Worm (Caenorhabditis elegans): ENCODE measurements around the gene R160.5.

The R160.5 gene

DNA sequence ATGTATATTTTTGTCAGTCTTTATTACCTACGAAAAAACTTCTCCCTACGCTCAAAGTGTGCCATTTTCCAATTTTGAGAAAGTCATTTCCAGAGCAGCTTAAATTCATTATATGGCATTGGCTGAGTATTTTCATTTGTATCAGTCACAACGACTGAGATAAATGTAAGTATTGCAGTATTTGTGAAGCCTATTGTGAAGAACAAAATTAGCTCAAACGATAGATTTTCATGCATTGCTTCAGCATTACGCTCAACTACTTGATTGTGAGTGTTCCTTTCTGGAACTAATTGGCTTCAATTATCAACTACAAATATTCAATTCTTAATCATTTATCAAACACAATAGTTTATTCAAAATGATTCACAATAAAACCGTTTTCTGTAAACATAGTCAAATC, 7.0 kb upstream of the R160.5 start, which contains the start of gene R160.12:
Gene R160.12 (minus strand): TSS at position 101 of the 400 bp plus-strand sequence.
- no peak for TF ChIP-seq duxl-1 (tag; optimal IDR thresholded peaks at IDR 0.05; ENCODE audit: poor library complexity)

DNA sequence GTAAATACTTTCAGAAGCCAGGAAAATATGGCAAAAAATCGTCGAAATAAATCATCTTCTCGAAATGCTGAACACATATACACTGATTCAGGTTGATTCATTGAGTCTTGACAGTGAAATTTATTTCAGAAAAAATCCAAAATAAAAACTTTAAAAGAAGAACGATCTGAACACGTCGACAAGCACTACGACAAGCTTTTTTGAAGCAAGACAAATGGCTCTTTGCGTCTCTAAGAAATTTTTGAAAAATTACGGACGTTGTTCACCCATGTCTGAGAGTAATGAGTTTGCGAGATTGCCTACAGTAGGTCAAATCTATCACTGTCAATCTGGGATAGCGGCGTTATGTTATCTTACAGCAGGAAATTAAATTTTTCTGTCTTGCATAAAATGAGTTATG, 6.1 kb upstream of the R160.5 start, which contains the start of gene R160.2:
Gene R160.2 (minus strand): TSS at position 101 of the 400 bp plus-strand sequence.
- no peak for TF ChIP-seq dve-1 (tag; optimal IDR thresholded peaks at IDR 0.05; ENCODE audit: insufficient read depth)
- no peak for TF ChIP-seq ceh-32 (tag; optimal IDR thresholded peaks at IDR 0.05; ENCODE audit: poor library complexity)
- TF ChIP-seq ceh-28 (tag; optimal IDR thresholded peaks at IDR 0.05) = no peak
- TF ChIP-seq zip-11 (GFP tag; IDR thresholded peaks at IDR 0.05) = no peak
- TF ChIP-seq F37D6.2 (tag; optimal IDR thresholded peaks at IDR 0.05) = no peak
- no peak for TF ChIP-seq F44E2.7 (GFP tag; IDR thresholded peaks at IDR 0.05)
- TF ChIP-seq attf-4 (tag; optimal IDR thresholded peaks at IDR 0.05) = no peak
- TF ChIP-seq nhr-28 (tag; optimal IDR thresholded peaks at IDR 0.05) = no peak
- no peak for TF ChIP-seq nhr-48 (tag; optimal IDR thresholded peaks at IDR 0.05)
- no peak for TF ChIP-seq lin-38 (GFP tag; IDR thresholded peaks at IDR 0.05)
- no peak for TF ChIP-seq nhr-237 (tag; optimal IDR thresholded peaks at IDR 0.05)
- no peak for TF ChIP-seq lin-15B (tag; optimal IDR thresholded peaks at IDR 0.05)
- TF ChIP-seq egl-43 (GFP tag; IDR thresholded peaks at IDR 0.05) = no peak
- no peak for TF ChIP-seq snpc-1.2 (GFP tag; IDR thresholded peaks at IDR 0.05)
- TF ChIP-seq gei-8 (GFP tag; optimal IDR thresholded peaks at IDR 0.05) = no peak
- no peak for TF ChIP-seq dmd-9 (GFP tag; IDR thresholded peaks at IDR 0.05)
- no peak for TF ChIP-seq nhr-11 (tag; optimal IDR thresholded peaks at IDR 0.05)
- no peak for TF ChIP-seq arid-1 (GFP tag; conservative IDR thresholded peaks at IDR 0.05)

DNA sequence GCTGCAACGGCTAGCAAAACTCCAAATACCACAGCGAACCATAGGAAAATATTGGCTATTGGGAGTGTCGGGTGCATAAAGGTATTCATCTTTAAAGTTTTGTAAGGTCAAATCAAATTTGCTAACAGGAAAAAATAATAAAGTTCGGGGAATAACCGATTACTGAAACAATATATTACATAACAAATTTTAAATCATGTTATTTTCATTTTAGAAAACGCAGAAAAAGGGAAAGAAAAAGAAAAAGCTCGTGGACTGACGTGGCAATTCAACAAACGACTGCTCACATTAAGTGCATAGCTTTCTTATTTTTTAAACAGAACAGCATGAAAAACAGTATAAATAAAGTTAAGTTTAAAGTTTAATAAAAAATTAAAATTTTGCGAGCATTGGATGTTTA, 2.5 kb upstream of the R160.5 start, which contains the start of gene R160.6:
Gene R160.6 (minus strand): TSS at position 101 of the 400 bp plus-strand sequence.
- TF ChIP-seq arid-1 (GFP tag; conservative IDR thresholded peaks at IDR 0.05) (no peak), Y5F2A.4 (GFP tag; optimal IDR thresholded peaks at IDR 0.05) (no peak), T26A8.4 (GFP tag; IDR thresholded peaks at IDR 0.05) (no peak), dmd-8 (GFP tag; IDR thresholded peaks at IDR 0.05) (no peak), Y48G9A.11 (GFP tag; IDR thresholded peaks at IDR 0.05) (no peak), snpc-1.2 (GFP tag; IDR thresholded peaks at IDR 0.05) (no peak), vab-7 (GFP tag; IDR thresholded peaks at IDR 0.05) (no peak), tag-97 (GFP tag; IDR thresholded peaks at IDR 0.05) (no peak), dmd-9 (GFP tag; IDR thresholded peaks at IDR 0.05) (no peak), nhr-6 (tag; optimal IDR thresholded peaks at IDR 0.05) (no peak), fkh-10 (GFP tag; optimal IDR thresholded peaks at IDR 0.05) (no peak), ceh-62 (tag; optimal IDR thresholded peaks at IDR 0.05) (no peak), daf-8 (GFP tag; IDR thresholded peaks at IDR 0.05) (no peak), mep-1 (tag; optimal IDR thresholded peaks at IDR 0.05) (no peak)

DNA sequence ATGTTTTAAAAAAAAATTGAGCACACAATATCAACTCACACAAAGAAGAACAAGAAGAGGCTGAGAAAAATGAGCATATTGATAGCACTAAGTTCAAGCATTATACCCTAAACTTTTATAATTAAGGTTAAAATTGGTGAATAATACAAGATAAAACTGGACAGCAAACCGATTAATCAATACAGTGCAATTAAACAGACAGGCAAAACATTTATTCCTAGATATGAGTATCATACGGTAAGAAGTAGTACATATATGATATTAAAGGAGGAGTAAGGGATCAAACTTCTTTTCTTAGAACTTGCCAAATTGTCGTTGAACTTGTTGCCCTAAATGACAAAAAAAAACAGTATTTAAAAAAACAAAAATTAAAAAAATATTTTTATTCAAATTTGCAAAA, 1.3 kb upstream of the R160.5 start, which contains the start of gene R160.14:
Gene R160.14 (minus strand): TSS at position 101 of the 400 bp plus-strand sequence.
- no peak for TF ChIP-seq lin-29 (GFP tag; IDR thresholded peaks at IDR 0.05)
- TF ChIP-seq nhr-102 (tag; optimal IDR thresholded peaks at IDR 0.05) = no peak
- TF ChIP-seq nhr-77 (tag; optimal IDR thresholded peaks at IDR 0.05) = no peak
- peak in 1 of 2 experiments; percentile 48 for TF ChIP-seq unc-62 (GFP tag; optimal IDR thresholded peaks at IDR 0.05 in 1 of 2)
- no peak for TF ChIP-seq unc-62 (tag; optimal IDR thresholded peaks at IDR 0.05)
- TF ChIP-seq ZK337.2 (GFP tag; IDR thresholded peaks at IDR 0.05) = no peak

DNA sequence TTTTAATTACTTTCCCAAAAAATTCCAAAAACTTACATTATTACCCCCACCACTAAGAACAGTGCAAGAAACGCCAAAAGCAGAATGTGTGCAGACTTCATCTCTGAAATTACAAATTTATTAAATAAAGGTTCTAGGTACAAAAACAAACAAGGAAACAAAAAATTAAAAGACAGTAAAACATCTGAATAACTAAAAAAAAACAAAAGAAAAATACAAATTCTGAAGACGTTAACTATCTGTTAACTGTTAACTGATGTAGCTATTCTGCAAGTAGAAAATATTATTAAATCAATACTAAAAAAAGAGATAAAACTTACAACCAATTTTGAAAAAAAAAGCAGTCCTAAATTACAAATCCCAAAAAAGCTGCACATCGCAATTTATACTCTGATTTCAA, 757 bp upstream of the R160.5 start, which contains the start of gene R160.13:
Gene R160.13 (minus strand): TSS at position 101 of the 400 bp plus-strand sequence.
- no peak for TF ChIP-seq egl-27 (tag; optimal IDR thresholded peaks at IDR 0.05)
- TF ChIP-seq unc-62 (GFP tag; optimal IDR thresholded peaks at IDR 0.05 in 1 of 2) = no peak
- TF ChIP-seq unc-62 (tag; optimal IDR thresholded peaks at IDR 0.05) = no peak
- no peak for TF ChIP-seq T26A8.4 (GFP tag; IDR thresholded peaks at IDR 0.05)
- no peak for TF ChIP-seq nhr-41 (GFP tag; IDR thresholded peaks at IDR 0.05)
- TF ChIP-seq nhr-102 (tag; optimal IDR thresholded peaks at IDR 0.05) = no peak
- TF ChIP-seq lin-1 (GFP tag; IDR thresholded peaks at IDR 0.05) = no peak
- no peak for TF ChIP-seq mdl-1 (tag; optimal IDR thresholded peaks at IDR 0.05)
- TF ChIP-seq ceh-32 (tag; optimal IDR thresholded peaks at IDR 0.05; ENCODE audit: poor library complexity) = no peak
- TF ChIP-seq nhr-77 (tag; optimal IDR thresholded peaks at IDR 0.05) = no peak
- no peak for TF ChIP-seq saeg-2 (GFP tag; IDR thresholded peaks at IDR 0.05)
- no peak for TF ChIP-seq daf-8 (GFP tag; IDR thresholded peaks at IDR 0.05)
- TF ChIP-seq sdz-12 (GFP tag; optimal IDR thresholded peaks at IDR 0.05) = no peak
- no peak for TF ChIP-seq lir-3 (tag; optimal IDR thresholded peaks at IDR 0.05)
- no peak for TF ChIP-seq ceh-82 (tag; optimal IDR thresholded peaks at IDR 0.05)
- no peak for TF ChIP-seq zfp-2 (tag; optimal IDR thresholded peaks at IDR 0.05)
- no peak for TF ChIP-seq zip-2 (tag; optimal IDR thresholded peaks at IDR 0.05)

Data from whole organism, L4 larva.